Fruit fly (Drosophila melanogaster) whole organism, embryonic: ENCODE results near the gene Npc2g.

Source experiments
- Optix ChIP-seq: fragments of 200-800 bp; sonication (Bioruptor generic); IDR thresholded peaks from 3 replicates; pipeline ENCODE4 v1.3.6; 2022; ENCODE audit warnings: missing biosample characterization, missing genetic modification characterization
- h ChIP-seq: fragments of >200 bp; optimal IDR thresholded peaks from 2 replicates; lab custom pipeline; 2017
- insv ChIP-seq, 2 experiments: fragments of 200-800 bp; sonication (Bioruptor generic); optimal IDR thresholded peaks; 3 replicates each; lab custom pipeline; 2016 to 2018; ENCODE audit warnings: missing biosample characterization in 2 of 2, missing genetic modification characterization in 2 of 2
- nau ChIP-seq: fragments of 200-800 bp; sonication (Bioruptor generic); optimal IDR thresholded peaks from 3 replicates; lab custom pipeline; 2017; ENCODE audit warnings: missing biosample characterization, mild to moderate bottlenecking, missing genetic modification characterization, missing genetic modification reagents

DNA sequence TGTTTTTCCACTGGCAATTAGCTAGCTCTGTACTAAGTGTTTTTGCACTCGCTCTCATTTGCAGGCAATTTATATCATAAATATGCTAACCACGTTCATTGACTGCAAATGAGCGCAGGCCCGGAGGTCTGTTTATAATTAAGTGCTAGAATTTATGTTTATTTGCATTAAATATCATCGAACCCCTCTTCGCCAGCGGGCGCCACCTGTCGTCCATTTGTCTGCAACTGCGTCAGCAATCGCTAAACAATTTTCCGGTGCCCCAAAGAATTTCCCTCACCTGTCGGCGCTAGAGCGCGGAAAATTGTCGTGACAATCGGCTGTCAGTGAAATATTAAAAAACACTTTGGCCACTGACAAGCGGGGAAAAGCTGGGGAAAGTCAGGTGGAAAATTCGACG is 25.6 kb upstream of the Npc2g start:
- no peak for TF ChIP-seq h
- no peak for TF ChIP-seq nau (GFP tag; lab: Kevin White, UChicago)
- no peak for TF ChIP-seq insv (GFP tag; optimal IDR thresholded peaks at IDR 0.05; lab: Kevin White, UChicago)
- no peak for TF ChIP-seq Optix (GFP tag; lab: Robert Waterston, UW)
